Worm (Caenorhabditis elegans) whole organism, L4 larva: ENCODE results near the gene cut-1.

ENCODE experiments used
- F49E8.2 ChIP-seq: sonication (generic microtip); optimal IDR thresholded peaks from 2 replicates; lab custom pipeline; 2016; ENCODE audit warnings: missing compliant biosample characterization, mild to moderate bottlenecking, missing genetic modification characterization, borderline replicate concordance
- T20F7.1 ChIP-seq: fragments of 200-800 bp; sonication (Bioruptor generic); optimal IDR thresholded peaks from 2 replicates; lab custom pipeline; 2018; ENCODE audit warnings: mild to moderate bottlenecking, missing genetic modification characterization, missing compliant biosample characterization
- Y5F2A.4 ChIP-seq: fragments of 200-800 bp; sonication (Bioruptor generic); optimal IDR thresholded peaks from 2 replicates; lab custom pipeline; 2018; ENCODE audit warnings: mild to moderate bottlenecking, missing genetic modification characterization, missing compliant biosample characterization
- ZK337.2 ChIP-seq: fragments of 200-800 bp; sonication (Bioruptor generic); IDR thresholded peaks from 2 replicates; pipeline ENCODE4 v1.3.6; 2022; ENCODE audit warnings: missing genetic modification reagents, missing genetic modification characterization, missing compliant biosample characterization
- ZK546.5 ChIP-seq, 2 experiments: sonication (generic microtip); optimal IDR thresholded peaks; 2 replicates each; lab custom pipeline; 2017; ENCODE audit warnings: missing biosample characterization in 2 of 2, missing genetic modification characterization in 2 of 2
- ceh-20 ChIP-seq: fragments of 200-800 bp; sonication (Bioruptor generic); IDR thresholded peaks from 2 replicates; pipeline ENCODE4 v1.3.6; 2022; ENCODE audit warnings: missing genetic modification reagents, missing genetic modification characterization, missing compliant biosample characterization
- ceh-32 ChIP-seq: sonication (generic microtip); optimal IDR thresholded peaks from 2 replicates; lab custom pipeline; 2016; ENCODE audit warnings: mild to moderate bottlenecking, missing genetic modification characterization, missing compliant biosample characterization; ENCODE audit not compliant: poor library complexity
- ctbp-1 ChIP-seq: fragments of 200-800 bp; sonication (Bioruptor generic); IDR thresholded peaks from 2 replicates; pipeline ENCODE4 v1.3.6; 2022; ENCODE audit warnings: missing genetic modification reagents, missing genetic modification characterization, missing compliant biosample characterization
- daf-16 ChIP-seq, 3 experiments: sonication (generic microtip); optimal IDR thresholded peaks; 2 replicates each; lab custom pipeline; 2016 to 2017; ENCODE audit warnings: missing genetic modification characterization in 3 of 3, missing genetic modification reagents in 3 of 3, mild to moderate bottlenecking in 2 of 3, missing compliant biosample characterization in 2 of 3, missing biosample characterization in 1 of 3, moderate library complexity in 1 of 3
- dmd-6 ChIP-seq: fragments of 200-800 bp; sonication (Bioruptor generic); IDR thresholded peaks from 2 replicates; pipeline ENCODE4 v1.3.6; 2022; ENCODE audit warnings: missing genetic modification reagents, missing genetic modification characterization, missing compliant biosample characterization
- dmd-9 ChIP-seq: fragments of 200-800 bp; sonication (Bioruptor generic); IDR thresholded peaks from 2 replicates; pipeline ENCODE4 v1.3.6; 2022; ENCODE audit warnings: missing genetic modification reagents, missing genetic modification characterization, missing compliant biosample characterization
- egl-27 ChIP-seq: sonication (generic microtip); optimal IDR thresholded peaks from 3 replicates; lab custom pipeline; 2017; ENCODE audit warnings: missing biosample characterization, missing genetic modification reagents, missing genetic modification characterization
- fkh-10 ChIP-seq: fragments of 150-350 bp; optimal IDR thresholded peaks from 2 replicates; lab custom pipeline; 2014; ENCODE audit warnings: missing biosample characterization, missing genetic modification reagents, missing genetic modification characterization
- fos-1 ChIP-seq: fragments of 150-350 bp; optimal IDR thresholded peaks from 2 replicates; lab custom pipeline; 2014; ENCODE audit warnings: missing biosample characterization, missing genetic modification characterization
- gei-8 ChIP-seq: fragments of 200-800 bp; sonication (Bioruptor generic); optimal IDR thresholded peaks from 2 replicates; lab custom pipeline; 2018; ENCODE audit warnings: mild to moderate bottlenecking, missing genetic modification characterization, missing compliant biosample characterization
- hif-1 ChIP-seq, 2 experiments: sonication (generic microtip); optimal IDR thresholded peaks; 2 replicates each; lab custom pipeline; 2016 to 2017; ENCODE audit warnings: missing compliant biosample characterization in 2 of 2, missing genetic modification characterization in 2 of 2, missing genetic modification reagents in 2 of 2, missing genotype in 2 of 2, mild to moderate bottlenecking in 1 of 2
- lir-3 ChIP-seq: sonication (generic microtip); optimal IDR thresholded peaks from 2 replicates; lab custom pipeline; 2016; ENCODE audit warnings: mild to moderate bottlenecking, missing genetic modification characterization, missing compliant biosample characterization
- mxl-2 ChIP-seq: fragments of 200-800 bp; sonication (Bioruptor generic); conservative IDR thresholded peaks from 2 replicates; pipeline ENCODE4 v1.3.6; 2022; ENCODE audit warnings: missing genetic modification reagents, missing genetic modification characterization, missing compliant biosample characterization
- mxl-3 ChIP-seq: fragments of 200-800 bp; sonication (Bioruptor generic); optimal IDR thresholded peaks from 2 replicates; lab custom pipeline; 2018; ENCODE audit warnings: mild to moderate bottlenecking, missing genetic modification characterization, missing compliant biosample characterization
- nhr-11 ChIP-seq: fragments of 150-350 bp; optimal IDR thresholded peaks from 2 replicates; lab custom pipeline; 2014; ENCODE audit warnings: missing biosample characterization, missing genetic modification characterization
- nhr-237 ChIP-seq: sonication (generic microtip); optimal IDR thresholded peaks from 2 replicates; lab custom pipeline; 2017; ENCODE audit warnings: missing biosample characterization, missing genetic modification characterization
- nhr-25 ChIP-seq: sonication (generic microtip); optimal IDR thresholded peaks from 2 replicates; lab custom pipeline; 2017; ENCODE audit warnings: missing genetic modification characterization, mild to moderate bottlenecking, missing compliant biosample characterization, antibody characterized with exemption, moderate library complexity, borderline replicate concordance; ENCODE audit not compliant: insufficient read depth
- nhr-28 ChIP-seq: fragments of 150-350 bp; optimal IDR thresholded peaks from 2 replicates; lab custom pipeline; 2014; ENCODE audit warnings: missing biosample characterization, missing genetic modification characterization
- nhr-6 ChIP-seq: fragments of 150-350 bp; optimal IDR thresholded peaks from 2 replicates; lab custom pipeline; 2014; ENCODE audit warnings: missing biosample characterization, missing genetic modification characterization
- nhr-76 ChIP-seq: fragments of 150-350 bp; optimal IDR thresholded peaks from 2 replicates; lab custom pipeline; 2014; ENCODE audit warnings: missing biosample characterization, missing genetic modification characterization
- php-3 ChIP-seq: fragments of 200-800 bp; sonication (Bioruptor generic); IDR thresholded peaks from 2 replicates; pipeline ENCODE4 v1.3.6; 2022; ENCODE audit warnings: missing genetic modification reagents, missing genetic modification characterization, missing compliant biosample characterization
- saeg-2 ChIP-seq: fragments of 200-800 bp; sonication (Bioruptor generic); IDR thresholded peaks from 2 replicates; pipeline ENCODE4 v1.3.6; 2022; ENCODE audit warnings: missing genetic modification reagents, missing genetic modification characterization, missing compliant biosample characterization
- sdz-12 ChIP-seq: fragments of 200-800 bp; sonication (Bioruptor generic); optimal IDR thresholded peaks from 2 replicates; lab custom pipeline; 2018; ENCODE audit warnings: mild to moderate bottlenecking, missing genetic modification characterization, missing compliant biosample characterization
- set-16 ChIP-seq: fragments of 200-800 bp; sonication (Bioruptor generic); IDR thresholded peaks from 2 replicates; pipeline ENCODE4 v1.3.6; 2022; ENCODE audit warnings: missing genetic modification reagents, missing genetic modification characterization, missing compliant biosample characterization
- unc-130 ChIP-seq: sonication (generic microtip); optimal IDR thresholded peaks from 2 replicates; lab custom pipeline; 2016; ENCODE audit warnings: missing genetic modification reagents, missing genetic modification characterization, missing compliant biosample characterization
- unc-39 ChIP-seq: sonication (generic microtip); optimal IDR thresholded peaks from 2 replicates; lab custom pipeline; 2017; ENCODE audit warnings: missing biosample characterization, missing genetic modification characterization
- unc-62 ChIP-seq, 3 experiments: fragments of 150-350 bp in 1 of 3; sonication (generic microtip); optimal IDR thresholded peaks in 2 of 3; peaks in 1 of 3; 1 replicate in 1 of 3; 2 replicates in 2 of 3; lab custom pipeline; 2014 to 2017; ENCODE audit warnings: missing biosample characterization in 3 of 3, missing genetic modification characterization in 3 of 3, missing genetic modification reagents in 3 of 3, missing genotype in 1 of 3
- zag-1 ChIP-seq: fragments of 150-350 bp; optimal IDR thresholded peaks from 2 replicates; lab custom pipeline; 2014; ENCODE audit warnings: missing biosample characterization, missing genetic modification characterization

cut-1 gene

DNA sequence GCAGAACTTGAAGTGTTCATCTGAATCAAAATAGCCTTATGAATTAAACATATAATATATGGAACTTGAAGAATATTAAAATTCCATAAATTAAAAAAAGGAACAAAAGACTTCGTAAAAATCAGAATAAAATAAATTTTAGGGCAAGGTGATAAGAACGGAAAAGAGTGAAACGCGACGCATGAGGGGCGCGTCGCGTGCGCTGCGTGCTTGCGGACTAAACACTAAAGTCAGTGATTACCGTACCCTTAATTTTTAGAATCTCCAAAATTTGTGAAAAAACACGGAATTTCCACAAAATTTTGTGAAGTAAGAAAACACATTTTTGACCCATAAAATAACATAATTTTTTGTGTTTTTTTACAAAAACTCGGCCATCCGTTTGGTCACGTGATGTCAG is 7.7 kb upstream of the cut-1 start, which contains the start of gene T05B9.1:
T05B9.1 (minus strand) TSS at position 20 of the 400 bp plus-strand sequence.
- TF ChIP-seq ceh-20 (GFP tag; lab: Robert Waterston, UW) (no peak), nhr-11 (tag; lab: Kevin White, UChicago) (no peak)

- TF ChIP-seq nhr-28 (tag; lab: Kevin White, UChicago), result no peak
- TF ChIP-seq gei-8 (GFP tag; lab: Kevin White, UChicago), result no peak
- no peak for TF ChIP-seq daf-16 (GFP tag; optimal IDR thresholded peaks at IDR 0.05; lab: Kevin White, UChicago)
- no peak for TF ChIP-seq daf-16 (tag; optimal IDR thresholded peaks at IDR 0.05; lab: Kevin White, UChicago)
- peak; percentile 91 for TF ChIP-seq set-16
- TF ChIP-seq ceh-32 (tag; lab: Kevin White, UChicago), result no peak
Measured at ce11 chrII:11270829-11271228, 1.9 kb downstream of the cut-1 start.

ce11 chrII:11274876-11275275 is 6.0 kb downstream of the cut-1 start:
- TF ChIP-seq saeg-2 (GFP tag; lab: Robert Waterston, UW) (no peak), ZK337.2 (GFP tag; lab: Robert Waterston, UW) (no peak), unc-39 (tag; lab: Kevin White, UChicago) (no peak)

- TF ChIP-seq zag-1 (tag; lab: Kevin White, UChicago), result no peak
Measured at ce11 chrII:11275484-11275883, 6.6 kb downstream of the cut-1 start.

- TF ChIP-seq unc-130 (GFP tag; lab: Kevin White, UChicago) (no peak), unc-62 (GFP tag; optimal IDR thresholded peaks at IDR 0.05 in 1 of 2; lab: Kevin White, UChicago) (peak in 1 of 2 experiments; percentile 1), unc-62 (tag; optimal IDR thresholded peaks at IDR 0.05; lab: Kevin White, UChicago) (no peak)
Measured at ce11 chrII:11276879-11277278, 8.0 kb downstream of the cut-1 start.

- TF ChIP-seq set-16, result 0 out of 2 replicates have a peak, but pooled peaks have one; percentile 11
- no peak for TF ChIP-seq nhr-6 (tag; lab: Kevin White, UChicago)
- TF ChIP-seq sdz-12 (GFP tag; lab: Kevin White, UChicago), result no peak
- no peak for TF ChIP-seq nhr-76 (tag; lab: Kevin White, UChicago)
- TF ChIP-seq, all 104 proteins: peak for 1
Measured at ce11 chrII:11279971-11280370, 11.0 kb downstream of the cut-1 start.

DNA sequence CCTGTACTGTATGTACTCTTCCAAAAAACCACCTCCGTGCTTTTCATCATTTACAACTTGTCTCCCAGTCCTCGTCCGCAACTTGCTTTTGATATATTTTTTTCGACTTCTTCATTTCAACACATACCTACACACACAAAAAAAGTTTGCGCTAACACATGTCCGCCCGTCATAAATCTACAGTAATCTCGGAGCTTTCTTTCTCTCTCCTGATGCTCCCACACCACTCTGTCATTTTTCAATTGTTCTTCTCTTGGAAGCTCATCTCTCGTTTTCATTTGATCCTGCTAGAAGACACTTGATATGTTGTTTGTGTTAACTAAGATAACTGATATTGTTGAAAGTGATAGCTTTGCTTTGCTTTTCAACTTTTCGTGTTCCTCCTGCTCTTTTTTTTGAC is 12.3 kb downstream of the cut-1 start:
- no peak for TF ChIP-seq F49E8.2
- TF ChIP-seq php-3 (GFP tag; lab: Robert Waterston, UW), result no peak
- no peak for TF ChIP-seq ceh-32 (tag; lab: Kevin White, UChicago)
- no peak for TF ChIP-seq dmd-9 (GFP tag; lab: Robert Waterston, UW)
- TF ChIP-seq egl-27, result no peak
- TF ChIP-seq unc-130 (GFP tag; lab: Kevin White, UChicago), result no peak
- no peak for TF ChIP-seq ZK546.5 (tag; optimal IDR thresholded peaks at IDR 0.05; lab: Kevin White, UChicago)
- TF ChIP-seq nhr-237 (tag; lab: Kevin White, UChicago), result no peak
- no peak for TF ChIP-seq mxl-3
- no peak for TF ChIP-seq fos-1 (tag; lab: Kevin White, UChicago)
- no peak for TF ChIP-seq mxl-2 (GFP tag; lab: Robert Waterston, UW)
- TF ChIP-seq nhr-25 (tag; lab: Kevin White, UChicago), result no peak
- no peak for TF ChIP-seq Y5F2A.4 (GFP tag; lab: Kevin White, UChicago)
- TF ChIP-seq T20F7.1 (GFP tag; lab: Kevin White, UChicago), result no peak
- TF ChIP-seq hif-1 (tag; optimal IDR thresholded peaks at IDR 0.05; lab: Kevin White, UChicago), result no peak
- TF ChIP-seq fkh-10 (GFP tag; lab: Kevin White, UChicago), result no peak
- TF ChIP-seq lir-3, result no peak
- TF ChIP-seq sdz-12 (GFP tag; lab: Kevin White, UChicago), result no peak
- no peak for TF ChIP-seq dmd-6 (GFP tag; lab: Robert Waterston, UW)
- no peak for TF ChIP-seq ctbp-1 (GFP tag; lab: Robert Waterston, UW)
- TF ChIP-seq, all 104 proteins: peak for 0
